Worm (Caenorhabditis elegans): Measurements from ENCODE around the gene col-77.

ce11 chrII:8382880-8383279, 23.7 kb upstream of the col-77 start:
- TF ChIP-seq nhr-12 (tag; optimal IDR thresholded peaks at IDR 0.05) (no peak), aha-1 (tag; optimal IDR thresholded peaks at IDR 0.05) (no peak), elt-3 (tag; optimal IDR thresholded peaks at IDR 0.05) (no peak), zip-4 (GFP tag; optimal IDR thresholded peaks at IDR 0.05) (no peak), pqm-1 (tag; optimal IDR thresholded peaks at IDR 0.05) (peak; percentile 79), lin-35 (GFP tag; optimal IDR thresholded peaks at IDR 0.05) (peak in 1 of 2 experiments; percentile 61), aly-2 (tag; optimal IDR thresholded peaks at IDR 0.05) (no peak), ztf-11 (tag; optimal IDR thresholded peaks at IDR 0.05) (no peak), elt-2 (tag; optimal IDR thresholded peaks at IDR 0.05) (peak; percentile 99), nhr-11 (tag; optimal IDR thresholded peaks at IDR 0.05) (no peak), nhr-237 (tag; optimal IDR thresholded peaks at IDR 0.05) (no peak)

All from whole organism, L1 larva.